Worm (Caenorhabditis elegans) whole organism, early embryonic: Measurements from ENCODE around the gene F56D2.2.

Experiments
- F13C5.2 ChIP-seq: sonication (generic microtip); optimal IDR thresholded peaks from 2 replicates; lab custom pipeline; 2017; ENCODE audit warnings: mild to moderate bottlenecking, missing genetic modification characterization, inconsistent platforms, missing compliant biosample characterization
- hnd-1 ChIP-seq: sonication (generic microtip); optimal IDR thresholded peaks from 2 replicates; lab custom pipeline; 2016; ENCODE audit warnings: missing genetic modification characterization, missing compliant biosample characterization

- TF ChIP-seq F13C5.2 (tag; lab: Kevin White, UChicago) (no peak), hnd-1 (no peak)
These were observed 35.4 kb downstream of the F56D2.2 start for ce11 chrIII:5622232-5623009.
